Worm (Caenorhabditis elegans) whole organism, mixed stage, embryonic: ENCODE data around the gene F49E8.6.

Experiments used
- M03D4.4 ChIP-seq: sonication (generic microtip); optimal IDR thresholded peaks from 2 replicates; lab custom pipeline; 2017; ENCODE audit warnings: mild to moderate bottlenecking, missing genetic modification characterization, missing compliant biosample characterization
- ceh-39 ChIP-seq: fragments of 150-350 bp; optimal IDR thresholded peaks from 2 replicates; lab custom pipeline; 2014; ENCODE audit warnings: missing biosample characterization, missing genetic modification characterization
- ceh-43 ChIP-seq: fragments of 200-800 bp; sonication (Bioruptor generic); optimal IDR thresholded peaks from 2 replicates; lab custom pipeline; 2018; ENCODE audit warnings: mild to moderate bottlenecking, missing genetic modification characterization, moderate library complexity, missing compliant biosample characterization
- ceh-83 ChIP-seq: fragments of 200-800 bp; sonication (Bioruptor generic); optimal IDR thresholded peaks from 2 replicates; lab custom pipeline; 2018; ENCODE audit warnings: mild to moderate bottlenecking, missing genetic modification characterization, missing compliant biosample characterization
- ces-1 ChIP-seq: fragments of 150-350 bp; optimal IDR thresholded peaks from 2 replicates; lab custom pipeline; 2014; ENCODE audit warnings: missing biosample characterization, missing genetic modification reagents, missing genetic modification characterization
- cnd-1 ChIP-seq: fragments of 200-800 bp; sonication (Bioruptor generic); optimal IDR thresholded peaks from 2 replicates; lab custom pipeline; 2018; ENCODE audit warnings: mild to moderate bottlenecking, missing genetic modification characterization, missing compliant biosample characterization
- elt-1 ChIP-seq: sonication (generic microtip); optimal IDR thresholded peaks from 2 replicates; lab custom pipeline; 2017; ENCODE audit warnings: missing genetic modification characterization, mild to moderate bottlenecking, missing compliant biosample characterization, antibody characterized with exemption, moderate library complexity, borderline replicate concordance; ENCODE audit not compliant: insufficient read depth
- flh-1 ChIP-seq: fragments of 200-800 bp; sonication (Bioruptor generic); optimal IDR thresholded peaks from 2 replicates; lab custom pipeline; 2018; ENCODE audit warnings: mild to moderate bottlenecking, missing genetic modification characterization, moderate library complexity, missing compliant biosample characterization
- ham-2 ChIP-seq: fragments of 200-800 bp; sonication (Bioruptor generic); optimal IDR thresholded peaks from 2 replicates; lab custom pipeline; 2018; ENCODE audit warnings: mild to moderate bottlenecking, missing genetic modification characterization, missing compliant biosample characterization
- hlh-1 ChIP-seq: fragments of 150-350 bp; optimal IDR thresholded peaks from 2 replicates; lab custom pipeline; 2014; ENCODE audit warnings: missing biosample characterization, missing genetic modification reagents, missing genetic modification characterization
- lin-32 ChIP-seq: fragments of 200-800 bp; sonication (Bioruptor generic); optimal IDR thresholded peaks from 2 replicates; lab custom pipeline; 2018; ENCODE audit warnings: mild to moderate bottlenecking, missing genetic modification characterization, missing compliant biosample characterization
- lsy-2 ChIP-seq: fragments of 150-350 bp; optimal IDR thresholded peaks from 2 replicates; lab custom pipeline; 2014; ENCODE audit warnings: missing biosample characterization, missing genetic modification characterization
- mab-5 ChIP-seq: fragments of 150-350 bp; optimal IDR thresholded peaks from 2 replicates; lab custom pipeline; 2014; ENCODE audit warnings: missing biosample characterization, missing genetic modification characterization
- mep-1 ChIP-seq: fragments of 150-350 bp; optimal IDR thresholded peaks from 2 replicates; lab custom pipeline; 2017; ENCODE audit warnings: missing biosample characterization, missing genetic modification reagents, missing genetic modification characterization, inconsistent platforms
- mls-2 ChIP-seq: sonication (generic microtip); optimal IDR thresholded peaks from 2 replicates; lab custom pipeline; 2016; ENCODE audit warnings: mild to moderate bottlenecking, missing genetic modification characterization, moderate library complexity, missing compliant biosample characterization
- nhr-2 ChIP-seq: fragments of 150-350 bp; optimal IDR thresholded peaks from 2 replicates; lab custom pipeline; 2014; ENCODE audit warnings: missing biosample characterization, missing genetic modification characterization
- nhr-237 ChIP-seq: fragments of 150-350 bp; optimal IDR thresholded peaks from 2 replicates; lab custom pipeline; 2014; ENCODE audit warnings: missing biosample characterization, missing genetic modification characterization
- nhr-28 ChIP-seq: fragments of 150-350 bp; optimal IDR thresholded peaks from 2 replicates; lab custom pipeline; 2014; ENCODE audit warnings: missing biosample characterization, missing genetic modification characterization
- nhr-76 ChIP-seq: sonication (generic microtip); optimal IDR thresholded peaks from 2 replicates; lab custom pipeline; 2017; ENCODE audit warnings: missing biosample characterization, missing genetic modification characterization
- pha-4 ChIP-seq: fragments of 150-350 bp; optimal IDR thresholded peaks from 2 replicates; lab custom pipeline; 2018; ENCODE audit warnings: missing biosample characterization, missing genetic modification reagents, missing genetic modification characterization
- sem-2 ChIP-seq: fragments of 200-800 bp; sonication (Bioruptor generic); optimal IDR thresholded peaks from 2 replicates; lab custom pipeline; 2018; ENCODE audit warnings: mild to moderate bottlenecking, missing genetic modification characterization, missing compliant biosample characterization
- snpc-4 ChIP-seq: fragments of 150-350 bp; optimal IDR thresholded peaks from 2 replicates; lab custom pipeline; 2014; ENCODE audit warnings: missing biosample characterization, missing genetic modification characterization
- sptf-1 ChIP-seq: sonication (generic microtip); optimal IDR thresholded peaks from 2 replicates; lab custom pipeline; 2017; ENCODE audit warnings: mild to moderate bottlenecking, missing genetic modification characterization, moderate library complexity, missing compliant biosample characterization
- tbx-8 ChIP-seq: fragments of 200-800 bp; sonication (Bioruptor generic); optimal IDR thresholded peaks from 2 replicates; lab custom pipeline; 2018; ENCODE audit warnings: mild to moderate bottlenecking, missing genetic modification characterization, moderate library complexity, missing compliant biosample characterization
- unc-120 ChIP-seq: sonication (generic microtip); optimal IDR thresholded peaks from 2 replicates; lab custom pipeline; 2017; ENCODE audit warnings: missing genetic modification characterization, missing compliant biosample characterization; ENCODE audit not compliant: poor library complexity, severe bottlenecking
- unc-39 ChIP-seq: fragments of 150-350 bp; optimal IDR thresholded peaks from 2 replicates; lab custom pipeline; 2014; ENCODE audit warnings: missing biosample characterization, missing genetic modification characterization
- zip-8 ChIP-seq: fragments of 150-350 bp; optimal IDR thresholded peaks from 2 replicates; lab custom pipeline; 2014; ENCODE audit warnings: missing biosample characterization, missing genetic modification characterization
- ztf-11 ChIP-seq: fragments of 150-350 bp; optimal IDR thresholded peaks from 2 replicates; lab custom pipeline; 2014; ENCODE audit warnings: missing biosample characterization, missing genetic modification characterization

Gene F49E8.6

DNA sequence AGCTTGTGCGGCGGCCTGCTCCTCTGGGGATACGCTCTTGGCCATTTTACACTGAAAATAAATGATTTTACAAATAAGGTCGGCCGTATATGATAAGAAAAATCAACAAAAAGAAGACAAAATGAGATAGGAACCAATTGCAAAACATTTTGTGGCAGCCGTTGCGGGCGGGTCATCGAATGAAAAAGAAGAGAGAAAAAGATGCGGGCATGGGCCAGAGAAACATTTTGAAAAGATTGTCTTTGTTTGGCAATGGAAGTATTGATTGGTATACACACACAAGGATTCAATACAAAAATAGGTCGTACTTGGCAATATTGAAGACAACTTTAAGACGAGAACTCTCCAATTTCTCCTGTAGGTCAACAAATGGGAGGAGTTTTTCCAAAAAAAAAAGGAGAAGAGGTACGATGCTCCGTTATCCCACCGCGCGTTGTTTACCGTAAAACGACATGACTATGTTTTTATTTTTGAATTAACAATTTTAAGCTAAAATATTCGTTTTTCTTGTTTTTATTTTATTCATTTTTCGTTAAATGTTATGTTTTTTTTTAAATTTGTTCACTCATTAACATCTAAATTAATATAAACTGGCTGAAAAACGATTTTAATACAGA is 41.7 kb downstream of the F49E8.6 start, which contains the start of the genes plc-4 and R05G6.4:
Gene plc-4 (minus strand): TSS at position 51 of the 617 bp plus-strand sequence.
Gene R05G6.4 (plus strand): TSS at position 617 of the 617 bp plus-strand sequence.
- TF ChIP-seq ztf-11: no peak
- no peak for TF ChIP-seq snpc-4 (tag; lab: Kevin White, UChicago)
- no peak for TF ChIP-seq sem-2 (GFP tag; lab: Kevin White, UChicago)
- no peak for TF ChIP-seq elt-1 (tag; lab: Kevin White, UChicago)
- peak; percentile 18 for TF ChIP-seq lsy-2 (tag; lab: Kevin White, UChicago)
- no peak for TF ChIP-seq ceh-43 (GFP tag; lab: Kevin White, UChicago)
- TF ChIP-seq flh-1 (GFP tag; lab: Kevin White, UChicago): no peak
- no peak for TF ChIP-seq mls-2 (tag; lab: Kevin White, UChicago)
- TF ChIP-seq unc-120: no peak
- TF ChIP-seq ceh-83 (GFP tag; lab: Kevin White, UChicago): no peak
- no peak for TF ChIP-seq M03D4.4 (tag; lab: Kevin White, UChicago)
- no peak for TF ChIP-seq hlh-1 (tag; lab: Kevin White, UChicago)
- TF ChIP-seq ces-1: peak; percentile 23
- TF ChIP-seq zip-8 (tag; lab: Kevin White, UChicago): no peak

ce11 chrIV:7510829-7511228 is 43.6 kb downstream of the F49E8.6 start:
- TF ChIP-seq nhr-28 (tag; lab: Kevin White, UChicago): no peak
- no peak for TF ChIP-seq nhr-237 (tag; lab: Kevin White, UChicago)
- TF ChIP-seq pha-4 (tag; lab: Kevin White, UChicago): no peak
- no peak for TF ChIP-seq unc-39 (tag; lab: Kevin White, UChicago)
- TF ChIP-seq snpc-4 (tag; lab: Kevin White, UChicago): no peak
- no peak for TF ChIP-seq ces-1
- no peak for TF ChIP-seq ceh-83 (GFP tag; lab: Kevin White, UChicago)
- no peak for TF ChIP-seq unc-120
- TF ChIP-seq sptf-1: no peak
- no peak for TF ChIP-seq nhr-2 (tag; lab: Kevin White, UChicago)
- TF ChIP-seq mep-1 (tag; lab: Kevin White, UChicago): no peak
- no peak for TF ChIP-seq sem-2 (GFP tag; lab: Kevin White, UChicago)
- no peak for TF ChIP-seq mab-5 (tag; lab: Kevin White, UChicago)
- no peak for TF ChIP-seq nhr-76 (tag; lab: Kevin White, UChicago)
- no peak for TF ChIP-seq lin-32 (GFP tag; lab: Kevin White, UChicago)
- no peak for TF ChIP-seq tbx-8 (GFP tag; lab: Kevin White, UChicago)
- no peak for TF ChIP-seq mls-2 (tag; lab: Kevin White, UChicago)
- no peak for TF ChIP-seq ham-2 (GFP tag; lab: Kevin White, UChicago)
- no peak for TF ChIP-seq hlh-1 (tag; lab: Kevin White, UChicago)
- no peak for TF ChIP-seq lsy-2 (tag; lab: Kevin White, UChicago)
- TF ChIP-seq, all 35 proteins: peak for 0

- TF ChIP-seq ham-2 (GFP tag; lab: Kevin White, UChicago) (no peak), hlh-1 (tag; lab: Kevin White, UChicago) (no peak), cnd-1 (tag; lab: Kevin White, UChicago) (no peak), ceh-43 (GFP tag; lab: Kevin White, UChicago) (no peak), nhr-2 (tag; lab: Kevin White, UChicago) (no peak), lin-32 (GFP tag; lab: Kevin White, UChicago) (no peak), lsy-2 (tag; lab: Kevin White, UChicago) (peak; percentile 73), M03D4.4 (tag; lab: Kevin White, UChicago) (no peak)
These were observed 45.6 kb downstream of the F49E8.6 start for ce11 chrIV:7508850-7509249.

DNA sequence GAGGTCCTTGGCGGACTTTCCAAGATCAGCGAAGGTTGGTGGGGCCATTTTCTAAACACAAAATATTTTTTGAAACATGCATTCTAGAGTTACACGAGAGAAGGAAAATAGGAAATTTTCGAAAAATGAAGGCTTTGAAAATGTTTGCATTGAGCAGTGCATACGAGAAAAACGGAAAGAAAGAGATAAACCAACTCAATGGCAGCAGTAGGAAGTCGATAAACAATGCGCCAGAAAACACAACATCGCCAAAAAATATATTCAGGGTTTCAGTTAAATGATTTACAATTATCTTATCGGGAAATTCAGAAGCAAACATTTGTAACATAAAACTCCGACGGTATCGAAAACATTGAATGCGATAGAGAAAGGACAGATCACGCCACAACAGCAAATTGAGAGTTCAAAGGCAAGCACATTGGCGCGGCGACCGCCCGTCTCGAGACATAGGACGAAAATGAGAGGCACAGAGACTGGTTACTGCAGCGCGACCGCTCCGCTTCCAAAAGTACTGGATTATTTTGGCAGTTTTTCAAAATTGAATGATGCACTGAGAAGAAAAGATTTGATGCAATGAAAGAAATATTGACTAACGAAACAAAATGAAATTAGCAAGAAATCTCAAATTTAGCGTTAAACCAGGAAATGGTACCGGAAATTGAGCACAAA is 46.5 kb downstream of the F49E8.6 start, which contains the start of the genes vdac-1 and R05G6.5:
Gene vdac-1 (minus strand): TSS at position 51 of the 669 bp plus-strand sequence.
Gene R05G6.5 (plus strand): TSS at position 527 of the 669 bp plus-strand sequence.
- TF ChIP-seq nhr-237 (tag; lab: Kevin White, UChicago): peak; percentile 72
- TF ChIP-seq nhr-76 (tag; lab: Kevin White, UChicago): no peak
- peak; percentile 14 for TF ChIP-seq hlh-1 (tag; lab: Kevin White, UChicago)
- TF ChIP-seq mep-1 (tag; lab: Kevin White, UChicago): peak; percentile 47
- no peak for TF ChIP-seq cnd-1 (tag; lab: Kevin White, UChicago)
- TF ChIP-seq, all 35 proteins: peak for 3

- TF ChIP-seq unc-120 (no peak), mls-2 (tag; lab: Kevin White, UChicago) (no peak), elt-1 (tag; lab: Kevin White, UChicago) (no peak), unc-39 (tag; lab: Kevin White, UChicago) (no peak), pha-4 (tag; lab: Kevin White, UChicago) (no peak), ceh-39 (no peak), sptf-1 (no peak), nhr-237 (tag; lab: Kevin White, UChicago) (no peak), tbx-8 (GFP tag; lab: Kevin White, UChicago) (no peak), ceh-43 (GFP tag; lab: Kevin White, UChicago) (no peak), mab-5 (tag; lab: Kevin White, UChicago) (no peak), nhr-28 (tag; lab: Kevin White, UChicago) (no peak), M03D4.4 (tag; lab: Kevin White, UChicago) (no peak), ceh-83 (GFP tag; lab: Kevin White, UChicago) (no peak)
These were observed 47.2 kb downstream of the F49E8.6 start for ce11 chrIV:7507305-7507704.
